Worm (Caenorhabditis elegans): ENCODE results near the gene hsd-3.

ce11 chrX:5060756-5061155 lies 51.7 kb downstream of the hsd-3 start, which contains the start of gene C24H10.3:
- TF ChIP-seq hlh-13 (GFP tag; optimal IDR thresholded peaks at IDR 0.05) = no peak
- TF ChIP-seq Y22D7AL.16 (tag; optimal IDR thresholded peaks at IDR 0.05) = no peak
- no peak for TF ChIP-seq syd-9 (tag; optimal IDR thresholded peaks at IDR 0.05)
- no peak for TF ChIP-seq fkh-6 (tag; optimal IDR thresholded peaks at IDR 0.05)
- TF ChIP-seq ceh-2 (tag; optimal IDR thresholded peaks at IDR 0.05) = no peak

All from whole organism, late embryonic.